Worm (Caenorhabditis elegans) whole organism, L4 larva: ENCODE data around the gene ztf-14.

Experiments
- F37D6.2 ChIP-seq: sonication (generic microtip); optimal IDR thresholded peaks from 2 replicates; lab custom pipeline; 2016; ENCODE audit warnings: mild to moderate bottlenecking, missing genetic modification characterization, missing compliant biosample characterization
- F44E2.7 ChIP-seq: fragments of 200-800 bp; sonication (Bioruptor generic); IDR thresholded peaks from 2 replicates; pipeline ENCODE4 v2.1.2; 2022; ENCODE audit warnings: missing genetic modification characterization, missing compliant biosample characterization
- T20F7.1 ChIP-seq: fragments of 200-800 bp; sonication (Bioruptor generic); optimal IDR thresholded peaks from 2 replicates; lab custom pipeline; 2018; ENCODE audit warnings: mild to moderate bottlenecking, missing genetic modification characterization, missing compliant biosample characterization
- T26A8.4 ChIP-seq: fragments of 200-800 bp; sonication (Bioruptor generic); IDR thresholded peaks from 2 replicates; pipeline ENCODE4 v1.3.6; 2022; ENCODE audit warnings: missing genetic modification characterization, missing compliant biosample characterization
- Y48G9A.11 ChIP-seq: fragments of 200-800 bp; sonication (Bioruptor generic); IDR thresholded peaks from 2 replicates; pipeline ENCODE4 v1.3.6; 2022; ENCODE audit warnings: missing genetic modification reagents, missing genetic modification characterization, missing compliant biosample characterization
- Y5F2A.4 ChIP-seq: fragments of 200-800 bp; sonication (Bioruptor generic); optimal IDR thresholded peaks from 2 replicates; lab custom pipeline; 2018; ENCODE audit warnings: mild to moderate bottlenecking, missing genetic modification characterization, missing compliant biosample characterization
- Y75B8A.6 ChIP-seq: fragments of 200-800 bp; sonication (Bioruptor generic); IDR thresholded peaks from 2 replicates; pipeline ENCODE4 v1.3.6; 2022; ENCODE audit warnings: missing genetic modification reagents, missing genetic modification characterization, missing compliant biosample characterization
- ZK337.2 ChIP-seq: fragments of 200-800 bp; sonication (Bioruptor generic); IDR thresholded peaks from 2 replicates; pipeline ENCODE4 v1.3.6; 2022; ENCODE audit warnings: missing genetic modification reagents, missing genetic modification characterization, missing compliant biosample characterization
- aha-1 ChIP-seq: fragments of 150-350 bp; peaks from one replicate; lab custom pipeline; 2014; ENCODE audit warnings: missing biosample characterization, missing genetic modification characterization
- ceh-20 ChIP-seq: fragments of 200-800 bp; sonication (Bioruptor generic); IDR thresholded peaks from 2 replicates; pipeline ENCODE4 v1.3.6; 2022; ENCODE audit warnings: missing genetic modification reagents, missing genetic modification characterization, missing compliant biosample characterization
- ceh-28 ChIP-seq: fragments of 150-350 bp; optimal IDR thresholded peaks from 2 replicates; lab custom pipeline; 2014; ENCODE audit warnings: missing biosample characterization, missing genetic modification reagents, missing genetic modification characterization
- ceh-82 ChIP-seq: sonication (generic microtip); optimal IDR thresholded peaks from 2 replicates; lab custom pipeline; 2017; ENCODE audit warnings: missing biosample characterization, missing genetic modification characterization
- daf-12 ChIP-seq: fragments of 150-350 bp; optimal IDR thresholded peaks from 2 replicates; lab custom pipeline; 2014; ENCODE audit warnings: missing biosample characterization, missing genetic modification reagents, missing genetic modification characterization
- daf-16 ChIP-seq, 3 experiments: sonication (generic microtip); optimal IDR thresholded peaks; 2 replicates each; lab custom pipeline; 2016 to 2017; ENCODE audit warnings: missing genetic modification characterization in 3 of 3, missing genetic modification reagents in 3 of 3, mild to moderate bottlenecking in 2 of 3, missing compliant biosample characterization in 2 of 3, missing biosample characterization in 1 of 3, moderate library complexity in 1 of 3
- dmd-6 ChIP-seq: fragments of 200-800 bp; sonication (Bioruptor generic); IDR thresholded peaks from 2 replicates; pipeline ENCODE4 v1.3.6; 2022; ENCODE audit warnings: missing genetic modification reagents, missing genetic modification characterization, missing compliant biosample characterization
- dve-1 ChIP-seq: sonication (generic microtip); optimal IDR thresholded peaks from 2 replicates; lab custom pipeline; 2017; ENCODE audit warnings: antibody characterized with exemption, mild to moderate bottlenecking, missing genetic modification characterization, missing compliant biosample characterization; ENCODE audit not compliant: insufficient read depth
- egl-43 ChIP-seq: fragments of 200-800 bp; sonication (Bioruptor generic); IDR thresholded peaks from 2 replicates; pipeline ENCODE4 v1.3.6; 2022; ENCODE audit warnings: missing genetic modification reagents, missing genetic modification characterization, missing compliant biosample characterization
- hif-1 ChIP-seq, 2 experiments: sonication (generic microtip); optimal IDR thresholded peaks; 2 replicates each; lab custom pipeline; 2016 to 2017; ENCODE audit warnings: missing compliant biosample characterization in 2 of 2, missing genetic modification characterization in 2 of 2, missing genetic modification reagents in 2 of 2, missing genotype in 2 of 2, mild to moderate bottlenecking in 1 of 2
- hlh-11 ChIP-seq: fragments of 200-800 bp; sonication (Bioruptor generic); optimal IDR thresholded peaks from 2 replicates; lab custom pipeline; 2018; ENCODE audit warnings: mild to moderate bottlenecking, missing genetic modification characterization, missing compliant biosample characterization
- hlh-30 ChIP-seq: sonication (generic microtip); optimal IDR thresholded peaks from 2 replicates; lab custom pipeline; 2017; ENCODE audit warnings: antibody characterized with exemption, mild to moderate bottlenecking, missing genetic modification characterization, missing compliant biosample characterization; ENCODE audit not compliant: insufficient read depth
- lin-13 ChIP-seq: fragments of 150-350 bp; optimal IDR thresholded peaks from 2 replicates; lab custom pipeline; 2014; ENCODE audit warnings: missing biosample characterization, missing genetic modification reagents, missing genetic modification characterization
- lin-38 ChIP-seq: fragments of 200-800 bp; sonication (Bioruptor generic); IDR thresholded peaks from 2 replicates; pipeline ENCODE4 v1.3.6; 2022; ENCODE audit warnings: missing genetic modification reagents, missing genetic modification characterization, missing compliant biosample characterization
- lin-39 ChIP-seq: fragments of 150-350 bp; optimal IDR thresholded peaks from 2 replicates; lab custom pipeline; 2014; ENCODE audit warnings: missing biosample characterization, missing genetic modification reagents, missing genetic modification characterization
- mdt-29 ChIP-seq: fragments of 200-800 bp; sonication (Bioruptor generic); IDR thresholded peaks from 2 replicates; pipeline ENCODE4 v1.3.6; 2022; ENCODE audit warnings: missing genetic modification reagents, missing genetic modification characterization, missing compliant biosample characterization
- mes-2 ChIP-seq: sonication (generic microtip); optimal IDR thresholded peaks from 2 replicates; lab custom pipeline; 2016; ENCODE audit warnings: missing genotype, mild to moderate bottlenecking, missing genetic modification characterization, missing compliant biosample characterization; ENCODE audit not compliant: poor library complexity, severe bottlenecking
- mxl-2 ChIP-seq: fragments of 200-800 bp; sonication (Bioruptor generic); conservative IDR thresholded peaks from 2 replicates; pipeline ENCODE4 v1.3.6; 2022; ENCODE audit warnings: missing genetic modification reagents, missing genetic modification characterization, missing compliant biosample characterization
- nhr-11 ChIP-seq: fragments of 150-350 bp; optimal IDR thresholded peaks from 2 replicates; lab custom pipeline; 2014; ENCODE audit warnings: missing biosample characterization, missing genetic modification characterization
- nhr-28 ChIP-seq: fragments of 150-350 bp; optimal IDR thresholded peaks from 2 replicates; lab custom pipeline; 2014; ENCODE audit warnings: missing biosample characterization, missing genetic modification characterization
- nhr-76 ChIP-seq: fragments of 150-350 bp; optimal IDR thresholded peaks from 2 replicates; lab custom pipeline; 2014; ENCODE audit warnings: missing biosample characterization, missing genetic modification characterization
- pha-4 ChIP-seq, 2 experiments: fragments of 150-350 bp in 1 of 2; fragments of 200-800 bp in 1 of 2; sonication (Bioruptor generic) in 1 of 2; IDR thresholded peaks in 1 of 2; optimal IDR thresholded peaks in 1 of 2; 2 replicates each; pipeline versions ENCODE4 v1.3.6 to Lab custom; 2014 to 2022; ENCODE audit warnings: missing genetic modification characterization in 2 of 2, missing genetic modification reagents in 2 of 2, missing biosample characterization in 1 of 2, missing compliant biosample characterization in 1 of 2
- pqm-1 ChIP-seq: sonication (generic microtip); optimal IDR thresholded peaks from 2 replicates; lab custom pipeline; 2017; ENCODE audit warnings: missing biosample characterization, missing genetic modification characterization
- saeg-2 ChIP-seq: fragments of 200-800 bp; sonication (Bioruptor generic); IDR thresholded peaks from 2 replicates; pipeline ENCODE4 v1.3.6; 2022; ENCODE audit warnings: missing genetic modification reagents, missing genetic modification characterization, missing compliant biosample characterization
- set-16 ChIP-seq: fragments of 200-800 bp; sonication (Bioruptor generic); IDR thresholded peaks from 2 replicates; pipeline ENCODE4 v1.3.6; 2022; ENCODE audit warnings: missing genetic modification reagents, missing genetic modification characterization, missing compliant biosample characterization
- snpc-1.2 ChIP-seq: fragments of 200-800 bp; sonication (Bioruptor generic); IDR thresholded peaks from 2 replicates; pipeline ENCODE4 v1.3.6; 2022; ENCODE audit warnings: missing genetic modification reagents, missing genetic modification characterization, missing compliant biosample characterization
- tra-1 ChIP-seq: fragments of 200-800 bp; sonication (Bioruptor generic); IDR thresholded peaks from 2 replicates; pipeline ENCODE4 v1.3.6; 2022; ENCODE audit warnings: missing genetic modification reagents, missing genetic modification characterization, missing compliant biosample characterization
- unc-39 ChIP-seq: sonication (generic microtip); optimal IDR thresholded peaks from 2 replicates; lab custom pipeline; 2017; ENCODE audit warnings: missing biosample characterization, missing genetic modification characterization
- unc-62 ChIP-seq, 3 experiments: fragments of 150-350 bp in 1 of 3; sonication (generic microtip); optimal IDR thresholded peaks in 2 of 3; peaks in 1 of 3; 1 replicate in 1 of 3; 2 replicates in 2 of 3; lab custom pipeline; 2014 to 2017; ENCODE audit warnings: missing biosample characterization in 3 of 3, missing genetic modification characterization in 3 of 3, missing genetic modification reagents in 3 of 3, missing genotype in 1 of 3
- vab-7 ChIP-seq: fragments of 200-800 bp; sonication (Bioruptor generic); IDR thresholded peaks from 2 replicates; pipeline ENCODE4 v1.3.6; 2022; ENCODE audit warnings: missing genetic modification reagents, missing genetic modification characterization, missing compliant biosample characterization
- zfp-3 ChIP-seq: fragments of 200-800 bp; sonication (Bioruptor generic); conservative IDR thresholded peaks from 2 replicates; pipeline ENCODE4 v1.3.6; 2022; ENCODE audit warnings: missing genetic modification reagents, missing genetic modification characterization, missing compliant biosample characterization
- zip-11 ChIP-seq: fragments of 200-800 bp; sonication (Bioruptor generic); IDR thresholded peaks from 2 replicates; pipeline ENCODE4 v1.3.6; 2022; ENCODE audit warnings: missing genetic modification characterization, missing compliant biosample characterization
- zip-2 ChIP-seq: fragments of 150-350 bp; optimal IDR thresholded peaks from 2 replicates; lab custom pipeline; 2014; ENCODE audit warnings: missing biosample characterization, missing genetic modification characterization

ztf-14 gene

ce11 chrX:14503800-14504550 lies 8.1 kb downstream of the ztf-14 start, which contains the start of gene M163.1:
TSS of gene M163.1 (minus strand) at chrX:14503824.
- TF ChIP-seq ZK337.2 (no peak), saeg-2 (GFP tag; lab: Robert Waterston, UW) (no peak), unc-39 (tag; lab: Kevin White, UChicago) (no peak), hlh-11 (peak; percentile 38), Y5F2A.4 (GFP tag; lab: Kevin White, UChicago) (no peak), nhr-28 (tag; lab: Kevin White, UChicago) (peak; percentile 37), lin-38 (0 out of 2 replicates have a peak, but pooled peaks have one; percentile 18), pha-4 (GFP tag; IDR thresholded peaks at IDR 0.05; lab: Robert Waterston, UW) (no peak), pha-4 (tag; optimal IDR thresholded peaks at IDR 0.05; lab: Kevin White, UChicago) (no peak), egl-43 (GFP tag; lab: Robert Waterston, UW) (0 out of 2 replicates have a peak, but pooled peaks have one; percentile 11), mxl-2 (GFP tag; lab: Robert Waterston, UW) (no peak), tra-1 (0 out of 2 replicates have a peak, but pooled peaks have one; percentile 28), T26A8.4 (GFP tag; lab: Robert Waterston, UW) (no peak), mdt-29 (GFP tag; lab: Robert Waterston, UW) (0 out of 2 replicates have a peak, but pooled peaks have one; percentile 11), vab-7 (GFP tag; lab: Robert Waterston, UW) (no peak), mes-2 (tag; lab: Kevin White, UChicago) (peak; percentile 1), lin-13 (GFP tag; lab: Kevin White, UChicago) (no peak), zip-2 (tag; lab: Kevin White, UChicago) (no peak), daf-16 (GFP tag; optimal IDR thresholded peaks at IDR 0.05; lab: Kevin White, UChicago) (no peak), daf-16 (tag; optimal IDR thresholded peaks at IDR 0.05; lab: Kevin White, UChicago) (peak; percentile 57), ceh-28 (tag; lab: Kevin White, UChicago) (no peak), lin-39 (tag; lab: Kevin White, UChicago) (no peak), F44E2.7 (GFP tag; lab: Robert Waterston, UW) (0 out of 2 replicates have a peak, but pooled peaks have one; percentile 48), daf-12 (tag; lab: Kevin White, UChicago) (no peak), dmd-6 (GFP tag; lab: Robert Waterston, UW) (peak; percentile 56), unc-62 (GFP tag; optimal IDR thresholded peaks at IDR 0.05 in 1 of 2; lab: Kevin White, UChicago) (peak in 1 of 2 experiments; percentile 91), unc-62 (tag; optimal IDR thresholded peaks at IDR 0.05; lab: Kevin White, UChicago) (no peak), F37D6.2 (tag; lab: Kevin White, UChicago) (no peak), dve-1 (peak; percentile 42), hif-1 (tag; optimal IDR thresholded peaks at IDR 0.05; lab: Kevin White, UChicago) (no peak), zfp-3 (no peak), snpc-1.2 (no peak), ceh-20 (GFP tag; lab: Robert Waterston, UW) (no peak), set-16 (GFP tag; lab: Robert Waterston, UW) (peak; percentile 84), ceh-82 (no peak), aha-1 (tag; lab: Kevin White, UChicago) (peak; percentile 95), nhr-11 (tag; lab: Kevin White, UChicago) (no peak), Y48G9A.11 (GFP tag; lab: Robert Waterston, UW) (no peak), hlh-30 (peak; percentile 76), zip-11 (GFP tag; lab: Robert Waterston, UW) (no peak), pqm-1 (tag; lab: Kevin White, UChicago) (peak; percentile 49), T20F7.1 (GFP tag; lab: Kevin White, UChicago) (no peak), nhr-76 (tag; lab: Kevin White, UChicago) (no peak), Y75B8A.6 (GFP tag; lab: Robert Waterston, UW) (no peak)
